Worm (Caenorhabditis elegans) whole organism, L3 larva: Measurements from ENCODE around the gene egas-1.

Experiments
- R02D3.7 ChIP-seq: fragments of 150-350 bp; optimal IDR thresholded peaks from 2 replicates; lab custom pipeline; 2014; ENCODE audit warnings: missing biosample characterization, missing genetic modification characterization
- ZK546.5 ChIP-seq: sonication (generic microtip); optimal IDR thresholded peaks from 2 replicates; lab custom pipeline; 2017; ENCODE audit warnings: missing biosample characterization, missing genetic modification characterization
- aly-2 ChIP-seq: fragments of 150-350 bp; optimal IDR thresholded peaks from 2 replicates; lab custom pipeline; 2014; ENCODE audit warnings: missing biosample characterization, missing genetic modification characterization
- elt-2 ChIP-seq: sonication (generic microtip); optimal IDR thresholded peaks from 2 replicates; lab custom pipeline; 2016; ENCODE audit warnings: missing genetic modification reagents, mild to moderate bottlenecking, missing genetic modification characterization, missing compliant biosample characterization
- elt-3 ChIP-seq, 3 experiments: fragments of 150-350 bp in 1 of 3; sonication (generic microtip) in 2 of 3; optimal IDR thresholded peaks; 2 replicates in 2 of 3; 4 replicates in 1 of 3; lab custom pipeline; 2014 to 2017; ENCODE audit warnings: missing biosample characterization in 3 of 3, missing genetic modification characterization in 3 of 3
- hmg-11 ChIP-seq: sonication (generic microtip); optimal IDR thresholded peaks from 2 replicates; lab custom pipeline; 2016; ENCODE audit warnings: missing genetic modification characterization, missing compliant biosample characterization
- lsy-12 ChIP-seq: sonication (generic microtip); optimal IDR thresholded peaks from 2 replicates; lab custom pipeline; 2016; ENCODE audit warnings: mild to moderate bottlenecking, missing genetic modification characterization, missing compliant biosample characterization
- nhr-12 ChIP-seq: fragments of 150-350 bp; optimal IDR thresholded peaks from 2 replicates; lab custom pipeline; 2014; ENCODE audit warnings: missing biosample characterization, missing genetic modification characterization
- nhr-28 ChIP-seq: fragments of 150-350 bp; optimal IDR thresholded peaks from 2 replicates; lab custom pipeline; 2014; ENCODE audit warnings: missing biosample characterization, missing genetic modification characterization
- nhr-76 ChIP-seq: fragments of 150-350 bp; sonication (generic microtip); optimal IDR thresholded peaks from 5 replicates; lab custom pipeline; 2014; ENCODE audit warnings: missing biosample characterization, missing genetic modification characterization
- pha-4 ChIP-seq: fragments of 150-350 bp; optimal IDR thresholded peaks from 2 replicates; lab custom pipeline; 2014; ENCODE audit warnings: missing biosample characterization, missing genetic modification reagents, missing genetic modification characterization
- unc-62 ChIP-seq: fragments of 150-350 bp; sonication (generic microtip); optimal IDR thresholded peaks from 4 replicates; lab custom pipeline; 2014; ENCODE audit warnings: missing biosample characterization, missing genetic modification reagents, missing genetic modification characterization
- ztf-11 ChIP-seq: fragments of 150-350 bp; optimal IDR thresholded peaks from 2 replicates; lab custom pipeline; 2014; ENCODE audit warnings: missing biosample characterization, missing genetic modification characterization

ce11 chrV:18616287-18616686 lies 23.8 kb upstream of the egas-1 start, which contains the start of gene nhr-70:
- TF ChIP-seq pha-4 (tag; lab: Kevin White, UChicago) (no peak), ZK546.5 (tag; lab: Kevin White, UChicago) (no peak), nhr-12 (no peak), unc-62 (GFP tag; lab: Kevin White, UChicago) (no peak), R02D3.7 (no peak), elt-3 (tag; optimal IDR thresholded peaks at IDR 0.05; lab: Kevin White, UChicago) (no peak), ztf-11 (tag; lab: Kevin White, UChicago) (no peak), aly-2 (tag; lab: Kevin White, UChicago) (no peak), elt-2 (tag; lab: Kevin White, UChicago) (no peak), nhr-76 (no peak), hmg-11 (tag; lab: Kevin White, UChicago) (no peak), nhr-28 (tag; lab: Kevin White, UChicago) (no peak), lsy-12 (tag; lab: Kevin White, UChicago) (no peak)
